Fruit fly (Drosophila melanogaster) whole organism, embryonic: Measurements from ENCODE around the gene Syx4.
A peak's percentile ranks its signal among the peaks of the same experiment; 100 is the strongest.

Source experiments
- Atf3 ChIP-seq: fragments of 200-800 bp; sonication (Bioruptor generic); optimal IDR thresholded peaks from 3 replicates; lab custom pipeline; 2016; ENCODE audit warnings: missing biosample characterization, missing genetic modification characterization
- BEAF-32 ChIP-seq: fragments of 200-800 bp; sonication (Bioruptor generic); optimal IDR thresholded peaks from 3 replicates; lab custom pipeline; 2017; ENCODE audit warnings: missing biosample characterization, missing genetic modification characterization, mild to moderate bottlenecking, moderate library complexity, missing genetic modification reagents
- C15 ChIP-seq: fragments of 200-800 bp; sonication (Bioruptor generic); IDR thresholded peaks from 3 replicates; pipeline ENCODE4 v1.3.6; 2022; ENCODE audit warnings: missing biosample characterization, missing genetic modification characterization
- CG10147 ChIP-seq: fragments of 200-800 bp; sonication (Bioruptor generic); optimal IDR thresholded peaks from 2 replicates; lab custom pipeline; 2019; ENCODE audit warnings: missing biosample characterization, mild to moderate bottlenecking, missing genetic modification characterization, moderate library complexity
- CG12744 ChIP-seq: fragments of 200-800 bp; sonication (Bioruptor generic); optimal IDR thresholded peaks from 2 replicates; lab custom pipeline; 2016; ENCODE audit warnings: missing biosample characterization, missing genetic modification characterization
- CG15479 ChIP-seq: fragments of 200-800 bp; sonication (Bioruptor generic); optimal IDR thresholded peaks from 3 replicates; lab custom pipeline; 2019; ENCODE audit warnings: missing biosample characterization, mild to moderate bottlenecking, missing genetic modification characterization, moderate library complexity
- CG15514 ChIP-seq: fragments of 200-800 bp; sonication (Bioruptor generic); optimal IDR thresholded peaks from 3 replicates; lab custom pipeline; 2017; ENCODE audit warnings: missing biosample characterization, missing genetic modification characterization, mild to moderate bottlenecking, moderate library complexity, missing genetic modification reagents
- CG16813 ChIP-seq: fragments of 200-800 bp; sonication (Bioruptor generic); IDR thresholded peaks from 3 replicates; pipeline ENCODE4 v1.3.6; 2022; ENCODE audit warnings: missing biosample characterization, missing genetic modification characterization; ENCODE audit not compliant: partially characterized antibody
- CG18599 ChIP-seq: fragments of 200-800 bp; sonication (Bioruptor generic); optimal IDR thresholded peaks from 3 replicates; lab custom pipeline; 2017; ENCODE audit warnings: missing biosample characterization, missing genetic modification characterization, mild to moderate bottlenecking, moderate library complexity, missing genetic modification reagents
- CG18764 ChIP-seq: fragments of 200-800 bp; sonication (Bioruptor generic); optimal IDR thresholded peaks from 3 replicates; lab custom pipeline; 2016; ENCODE audit warnings: missing biosample characterization, missing genetic modification characterization
- CG2116 ChIP-seq: fragments of 200-800 bp; sonication (Bioruptor generic); optimal IDR thresholded peaks from 3 replicates; lab custom pipeline; 2018; ENCODE audit warnings: missing biosample characterization, mild to moderate bottlenecking, missing genetic modification characterization
- CG2129 ChIP-seq: fragments of 200-800 bp; sonication (Bioruptor generic); IDR thresholded peaks from 2 replicates; pipeline ENCODE4 v1.3.6; 2022; ENCODE audit warnings: missing biosample characterization, missing genetic modification characterization; ENCODE audit not compliant: partially characterized antibody
- CG2875 ChIP-seq: fragments of 200-800 bp; sonication (Bioruptor generic); optimal IDR thresholded peaks from 2 replicates; lab custom pipeline; 2017; ENCODE audit warnings: missing biosample characterization, mild to moderate bottlenecking, missing genetic modification characterization, missing genetic modification reagents
- CG31224 ChIP-seq: fragments of 200-800 bp; sonication (Bioruptor generic); IDR thresholded peaks from 2 replicates; pipeline ENCODE4 v1.3.6; 2022; ENCODE audit warnings: missing biosample characterization, missing genetic modification characterization
- CG32772 ChIP-seq: fragments of 200-800 bp; sonication (Bioruptor generic); IDR thresholded peaks from 2 replicates; pipeline ENCODE4 v1.3.6; 2022; ENCODE audit warnings: missing biosample characterization, missing genetic modification characterization
- CG3995 ChIP-seq: fragments of 200-800 bp; sonication (Bioruptor generic); optimal IDR thresholded peaks from 3 replicates; lab custom pipeline; 2016; ENCODE audit warnings: missing biosample characterization, missing genetic modification characterization
- CG4360 ChIP-seq: fragments of 200-800 bp; sonication (Bioruptor generic); IDR thresholded peaks from 2 replicates; pipeline ENCODE4 v1.3.6; 2022; ENCODE audit warnings: missing biosample characterization, missing genetic modification characterization
- CG7556 ChIP-seq: fragments of 200-800 bp; sonication (Bioruptor generic); optimal IDR thresholded peaks from 2 replicates; lab custom pipeline; 2017; ENCODE audit warnings: missing biosample characterization, mild to moderate bottlenecking, missing genetic modification characterization
- CG8478 ChIP-seq: fragments of >200 bp; optimal IDR thresholded peaks from 2 replicates; lab custom pipeline; 2018
- CG8765 ChIP-seq: fragments of 200-800 bp; sonication (Bioruptor generic); IDR thresholded peaks from 2 replicates; pipeline ENCODE4 v1.3.6; 2022; ENCODE audit warnings: missing biosample characterization, missing genetic modification characterization
- HHEX ChIP-seq: fragments of 200-800 bp; sonication (Bioruptor generic); optimal IDR thresholded peaks from 3 replicates; lab custom pipeline; 2017; ENCODE audit warnings: missing biosample characterization, mild to moderate bottlenecking, missing genetic modification characterization, missing genetic modification reagents
- Kr ChIP-seq: fragments of 200-800 bp; sonication (Bioruptor generic); optimal IDR thresholded peaks from 2 replicates; lab custom pipeline; 2017; ENCODE audit warnings: missing biosample characterization, mild to moderate bottlenecking, missing genetic modification characterization
- MTF-1 ChIP-seq: fragments of 200-800 bp; sonication (Bioruptor generic); optimal IDR thresholded peaks from 2 replicates; lab custom pipeline; 2018; ENCODE audit warnings: missing biosample characterization, mild to moderate bottlenecking, missing genetic modification characterization, borderline replicate concordance
- NK7.1 ChIP-seq: fragments of 200-800 bp; sonication (Bioruptor generic); optimal IDR thresholded peaks from 3 replicates; lab custom pipeline; 2016; ENCODE audit warnings: missing biosample characterization, missing genetic modification characterization
- NfI ChIP-seq: fragments of 200-800 bp; sonication (Bioruptor generic); optimal IDR thresholded peaks from 3 replicates; lab custom pipeline; 2018; ENCODE audit warnings: missing biosample characterization, mild to moderate bottlenecking, missing genetic modification characterization, moderate library complexity
- Trl ChIP-seq, 3 experiments: fragments of >200 bp in 2 of 3; fragments of 200-800 bp in 1 of 3; sonication (Bioruptor generic) in 1 of 3; optimal IDR thresholded peaks; 2 replicates in 1 of 3; 3 replicates in 2 of 3; lab custom pipeline; 2016 to 2017; ENCODE audit warnings: missing biosample characterization in 1 of 3, missing genetic modification characterization in 1 of 3
- danr ChIP-seq: fragments of 200-800 bp; sonication (Bioruptor generic); IDR thresholded peaks from 2 replicates; pipeline ENCODE4 v1.3.6; 2022; ENCODE audit warnings: missing biosample characterization, missing genetic modification characterization
- dati ChIP-seq: fragments of 200-800 bp; sonication (Bioruptor generic); IDR thresholded peaks from 2 replicates; pipeline ENCODE4 v1.3.6; 2022; ENCODE audit warnings: missing biosample characterization, missing genetic modification characterization
- kni ChIP-seq: fragments of 200-800 bp; sonication (Bioruptor generic); optimal IDR thresholded peaks from 3 replicates; lab custom pipeline; 2017; ENCODE audit warnings: mild to moderate bottlenecking, missing biosample characterization, missing genetic modification reagents, missing genetic modification characterization
- lbe ChIP-seq: fragments of 200-800 bp; sonication (Bioruptor generic); optimal IDR thresholded peaks from 2 replicates; lab custom pipeline; 2016; ENCODE audit warnings: missing biosample characterization, mild to moderate bottlenecking, missing genetic modification characterization
- nom ChIP-seq: fragments of 200-800 bp; sonication (Bioruptor generic); optimal IDR thresholded peaks from 2 replicates; lab custom pipeline; 2017; ENCODE audit warnings: missing biosample characterization, missing genetic modification characterization, mild to moderate bottlenecking, moderate library complexity, missing genetic modification reagents
- pros ChIP-seq: fragments of 200-800 bp; sonication (Bioruptor generic); optimal IDR thresholded peaks from 3 replicates; lab custom pipeline; 2019; ENCODE audit warnings: missing biosample characterization, mild to moderate bottlenecking, missing genetic modification characterization, moderate library complexity
- ranshi ChIP-seq: fragments of 200-800 bp; sonication (Bioruptor generic); IDR thresholded peaks from 2 replicates; pipeline ENCODE4 v1.3.6; 2022; ENCODE audit warnings: missing biosample characterization, missing genetic modification characterization
- run ChIP-seq: fragments of 200-800 bp; sonication (Bioruptor generic); optimal IDR thresholded peaks from 3 replicates; lab custom pipeline; 2018; ENCODE audit warnings: missing biosample characterization, mild to moderate bottlenecking, missing genetic modification characterization
- stc ChIP-seq: fragments of 200-800 bp; sonication (Bioruptor generic); IDR thresholded peaks from 2 replicates; pipeline ENCODE4 v1.3.6; 2022; ENCODE audit warnings: missing biosample characterization, missing genetic modification characterization
- tio ChIP-seq: fragments of 200-800 bp; sonication (Bioruptor generic); optimal IDR thresholded peaks from 2 replicates; lab custom pipeline; 2017; ENCODE audit warnings: missing biosample characterization, missing genetic modification characterization, inconsistent platforms
- tll ChIP-seq, 2 experiments: fragments of 200-800 bp in 1 of 2; fragments of >200 bp in 1 of 2; sonication (Bioruptor generic) in 1 of 2; optimal IDR thresholded peaks; 2 replicates each; lab custom pipeline; 2017 to 2019; ENCODE audit warnings: missing biosample characterization in 2 of 2, missing genetic modification characterization in 2 of 2, mild to moderate bottlenecking in 1 of 2, moderate library complexity in 1 of 2
- tx ChIP-seq: fragments of 200-800 bp; sonication (Bioruptor generic); optimal IDR thresholded peaks from 2 replicates; lab custom pipeline; 2016; ENCODE audit warnings: missing biosample characterization, missing genetic modification characterization
- wdn ChIP-seq: fragments of 200-800 bp; sonication (Bioruptor generic); IDR thresholded peaks from 2 replicates; pipeline ENCODE4 v1.3.6; 2022; ENCODE audit warnings: missing biosample characterization, missing genetic modification characterization
- yki ChIP-seq: fragments of >200 bp; optimal IDR thresholded peaks from 3 replicates; lab custom pipeline; 2018

Gene Syx4

dm6 chrX:2789285-2790054 lies 45.6 kb upstream of the Syx4 start (continued):
- no peak for TF ChIP-seq Atf3 (GFP tag; lab: Kevin White, UChicago)
- TF ChIP-seq Trl (optimal IDR thresholded peaks at IDR 0.05; lab: Kevin White, UChicago), result peak; percentile 91 to 92
- no peak for TF ChIP-seq Trl (GFP tag; optimal IDR thresholded peaks at IDR 0.05; lab: Kevin White, UChicago)
- TF ChIP-seq danr (GFP tag; lab: Robert Waterston, UW), result no peak
- peak; percentile 48 for TF ChIP-seq nom
- peak; percentile 23 for TF ChIP-seq kni (GFP tag; lab: Kevin White, UChicago)
- TF ChIP-seq CG16813 (GFP tag; lab: Robert Waterston, UW), result no peak
- TF ChIP-seq tio (GFP tag; lab: Kevin White, UChicago), result no peak
- no peak for TF ChIP-seq CG31224
- no peak for TF ChIP-seq HHEX (GFP tag; lab: Kevin White, UChicago)
- TF ChIP-seq CG2875, result no peak
- peak in 1 of 2 experiments; percentile 33 for TF ChIP-seq tll (GFP tag; optimal IDR thresholded peaks at IDR 0.05; lab: Kevin White, UChicago)
- no peak for TF ChIP-seq CG12744
- peak; percentile 51; the same call in 1 of the 2 replicates for TF ChIP-seq CG4360 (GFP tag; lab: Robert Waterston, UW)
- TF ChIP-seq MTF-1 (GFP tag; lab: Kevin White, UChicago), result no peak
- TF ChIP-seq pros (GFP tag; lab: Kevin White, UChicago), result no peak
- TF ChIP-seq BEAF-32 (GFP tag; lab: Kevin White, UChicago), result no peak
- no peak for TF ChIP-seq CG3995
- TF ChIP-seq CG15479 (GFP tag; lab: Kevin White, UChicago), result no peak
- no peak for TF ChIP-seq run (tag; lab: Kevin White, UChicago)
- peak; percentile 16 for TF ChIP-seq CG7556 (GFP tag; lab: Kevin White, UChicago)
- TF ChIP-seq CG18764 (GFP tag; lab: Kevin White, UChicago), result no peak
- peak; percentile 47 for TF ChIP-seq yki (lab: Kevin White, UChicago)
- TF ChIP-seq dati (GFP tag; lab: Robert Waterston, UW), result no peak
- TF ChIP-seq CG15514 (GFP tag; lab: Kevin White, UChicago), result no peak
- no peak for TF ChIP-seq CG2129 (GFP tag; lab: Robert Waterston, UW)
- no peak for TF ChIP-seq stc (GFP tag; lab: Robert Waterston, UW)
- TF ChIP-seq CG8765, result no peak
- no peak for TF ChIP-seq wdn (GFP tag; lab: Robert Waterston, UW)
- TF ChIP-seq NfI (GFP tag; lab: Kevin White, UChicago), result no peak
- TF ChIP-seq Kr (GFP tag; lab: Kevin White, UChicago), result no peak
- no peak for TF ChIP-seq CG8478 (lab: Kevin White, UChicago)
- no peak for TF ChIP-seq CG32772
- no peak for TF ChIP-seq NK7.1 (GFP tag; lab: Kevin White, UChicago)
- no peak for TF ChIP-seq CG2116 (GFP tag; lab: Kevin White, UChicago)
- TF ChIP-seq CG10147, result no peak
- no peak for TF ChIP-seq tx
- no peak for TF ChIP-seq C15 (GFP tag; lab: Robert Waterston, UW)
- no peak for TF ChIP-seq lbe (GFP tag; lab: Kevin White, UChicago)
- peak; percentile 10 for TF ChIP-seq CG18599 (GFP tag; lab: Kevin White, UChicago)
- TF ChIP-seq ranshi (GFP tag; lab: Robert Waterston, UW), result no peak
- TF ChIP-seq, all 482 proteins: peak for 24
